Fruit fly (Drosophila melanogaster): Measurements from ENCODE around the gene MME1.

MME1 gene

DNA sequence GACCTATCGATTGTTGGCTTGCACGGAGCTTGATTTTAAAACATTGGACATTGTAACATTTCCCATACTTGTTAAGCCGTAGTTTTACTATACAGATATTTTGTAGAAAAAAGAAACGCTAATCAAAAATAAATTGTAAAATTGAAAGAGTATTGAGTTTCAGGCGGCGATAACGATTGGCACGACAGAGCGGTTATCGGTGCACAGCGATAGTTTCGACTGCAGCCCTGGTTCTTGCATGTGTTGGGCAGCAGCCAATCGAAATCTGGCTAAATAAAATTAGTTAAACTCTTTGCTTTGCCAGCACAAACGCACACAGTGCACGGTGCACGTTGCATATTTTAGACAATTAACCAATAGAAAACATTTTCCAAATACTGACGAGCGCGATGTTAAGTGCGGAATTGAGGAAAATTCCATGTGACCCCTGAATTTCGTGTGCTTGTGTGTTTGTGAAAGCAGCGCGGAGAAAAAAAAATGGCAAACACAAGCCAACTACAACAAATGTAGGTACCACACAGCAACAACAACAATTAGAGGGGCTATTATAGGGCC is 10.5 kb downstream of the MME1 start, which contains the start of gene milt (continued):
- TF ChIP-seq amos (GFP tag; IDR thresholded peaks at IDR 0.05; ENCODE audit: partially characterized antibody) = peak; percentile 90
- peak; percentile 79 for TF ChIP-seq CG8924 (tag; optimal IDR thresholded peaks at IDR 0.05)
- no peak for TF ChIP-seq cwo (GFP tag; optimal IDR thresholded peaks at IDR 0.05)
- peak; percentile 37; the same call in 1 of the 3 replicates for TF ChIP-seq row (GFP tag; IDR thresholded peaks at IDR 0.05)
- peak; percentile 60 for TF ChIP-seq Max (GFP tag; optimal IDR thresholded peaks at IDR 0.05)
- TF ChIP-seq cas (GFP tag; IDR thresholded peaks at IDR 0.05) = no peak
- TF ChIP-seq Sry-β (GFP tag; optimal IDR thresholded peaks at IDR 0.05) = peak; percentile 50
- no peak for TF ChIP-seq CG15479 (GFP tag; optimal IDR thresholded peaks at IDR 0.05)
- TF ChIP-seq CG12769 (tag; optimal IDR thresholded peaks at IDR 0.05) = no peak
- TF ChIP-seq PHDP (tag; optimal IDR thresholded peaks at IDR 0.05) = no peak
- TF ChIP-seq CG7372 (GFP tag; IDR thresholded peaks at IDR 0.05) = no peak
- no peak for TF ChIP-seq CG10462 (GFP tag; optimal IDR thresholded peaks at IDR 0.05)
- no peak for TF ChIP-seq crc (GFP tag; optimal IDR thresholded peaks at IDR 0.05)
- peak; percentile 9 for TF ChIP-seq CG17912 (GFP tag; optimal IDR thresholded peaks at IDR 0.05)
- no peak for TF ChIP-seq CG7786 (GFP tag; optimal IDR thresholded peaks at IDR 0.05)
- TF ChIP-seq CG2712 (tag; optimal IDR thresholded peaks at IDR 0.05) = peak; percentile 21
- TF ChIP-seq CG13296 (GFP tag; optimal IDR thresholded peaks at IDR 0.05) = no peak
- no peak for TF ChIP-seq CG8290 (GFP tag; optimal IDR thresholded peaks at IDR 0.05)
- TF ChIP-seq CG8290 (tag; optimal IDR thresholded peaks at IDR 0.05) = peak in 1 of 2 experiments; percentile 54
- no peak for TF ChIP-seq CG18619 (GFP tag; optimal IDR thresholded peaks at IDR 0.05)
- no peak for TF ChIP-seq otp (GFP tag; IDR thresholded peaks at IDR 0.05)
- TF ChIP-seq CG1529 (GFP tag; optimal IDR thresholded peaks at IDR 0.05) = no peak
- no peak for TF ChIP-seq CG18011 (GFP tag; optimal IDR thresholded peaks at IDR 0.05)
- no peak for TF ChIP-seq CG4707 (GFP tag; optimal IDR thresholded peaks at IDR 0.05)
- TF ChIP-seq CG10267 (tag; optimal IDR thresholded peaks at IDR 0.05) = peak; percentile 66
- TF ChIP-seq CG9797 (GFP tag; optimal IDR thresholded peaks at IDR 0.05) = no peak
- no peak for TF ChIP-seq peb (GFP tag; IDR thresholded peaks at IDR 0.05)
- TF ChIP-seq CoRest (tag; optimal IDR thresholded peaks at IDR 0.05) = no peak
- TF ChIP-seq zen2 (GFP tag; IDR thresholded peaks at IDR 0.05; ENCODE audit: partially characterized antibody) = peak; percentile 71; the same call in 2 of the 3 replicates
- TF ChIP-seq CG17829 (tag; optimal IDR thresholded peaks at IDR 0.05) = peak; percentile 1
- TF ChIP-seq CG16779 (GFP tag; IDR thresholded peaks at IDR 0.05) = no peak
- TF ChIP-seq Fer1 (GFP tag; optimal IDR thresholded peaks at IDR 0.05) = no peak
- no peak for TF ChIP-seq CG10543 (GFP tag; optimal IDR thresholded peaks at IDR 0.05)
- TF ChIP-seq CG17359 (tag; optimal IDR thresholded peaks at IDR 0.05) = no peak
- TF ChIP-seq hbn (GFP tag; IDR thresholded peaks at IDR 0.05; ENCODE audit: partially characterized antibody) = peak; percentile 77
- TF ChIP-seq CG17568 (GFP tag; optimal IDR thresholded peaks at IDR 0.05) = no peak
- TF ChIP-seq unc-4 (GFP tag; IDR thresholded peaks at IDR 0.05; ENCODE audit: partially characterized antibody) = peak; percentile 82
- peak; percentile 81 for TF ChIP-seq knrl (GFP tag; IDR thresholded peaks at IDR 0.05; ENCODE audit: partially characterized antibody)
- TF ChIP-seq CG8388 (GFP tag; optimal IDR thresholded peaks at IDR 0.05) = no peak
- peak; percentile 24 for TF ChIP-seq kni (GFP tag; optimal IDR thresholded peaks at IDR 0.05)
- peak; percentile 58 for TF ChIP-seq Sin3A (optimal IDR thresholded peaks at IDR 0.05)
- TF ChIP-seq HmgZ (tag; optimal IDR thresholded peaks at IDR 0.05) = peak; percentile 60
- TF ChIP-seq phol (tag; optimal IDR thresholded peaks at IDR 0.05) = peak; percentile 53
- TF ChIP-seq wor (GFP tag; IDR thresholded peaks at IDR 0.05) = no peak
- peak; percentile 52 for TF ChIP-seq ERR (GFP tag; optimal IDR thresholded peaks at IDR 0.05)
- TF ChIP-seq CG33557 (GFP tag; optimal IDR thresholded peaks at IDR 0.05) = no peak
- TF ChIP-seq MBD-R2 (GFP tag; IDR thresholded peaks at IDR 0.05) = peak; percentile 44
- no peak for TF ChIP-seq CG1233 (GFP tag; optimal IDR thresholded peaks at IDR 0.05)
- TF ChIP-seq Ssrp (tag; optimal IDR thresholded peaks at IDR 0.05) = peak; percentile 2
- TF ChIP-seq ftz-f1 (GFP tag; optimal IDR thresholded peaks at IDR 0.05) = no peak
